Fruit fly (Drosophila melanogaster): ENCODE measurements around the gene MtnA.

Gene MtnA

dm6 chr3R:9808946-9809545 lies 24.9 kb upstream of the MtnA start, which contains the start of gene FBXO11 (continued):
- TF ChIP-seq gce (GFP tag; IDR thresholded peaks at IDR 0.05) (no peak), dmrt11E (tag; optimal IDR thresholded peaks at IDR 0.05) (no peak), CG34224 (GFP tag; IDR thresholded peaks at IDR 0.05; ENCODE audit: partially characterized antibody) (peak; percentile 16; the same call in 1 of the 3 replicates), Camta (GFP tag; optimal IDR thresholded peaks at IDR 0.05) (no peak), CG1832 (GFP tag; optimal IDR thresholded peaks at IDR 0.05) (peak; percentile 93), dysf (GFP tag; IDR thresholded peaks at IDR 0.05) (no peak), cato (GFP tag; optimal IDR thresholded peaks at IDR 0.05; ENCODE audit: borderline replicate concordance) (no peak), Dref (GFP tag; IDR thresholded peaks at IDR 0.05) (peak; percentile 83), Nf-YB (GFP tag; optimal IDR thresholded peaks at IDR 0.05) (peak; percentile 72), CG34376 (GFP tag; optimal IDR thresholded peaks at IDR 0.05) (no peak), Oaz (GFP tag; IDR thresholded peaks at IDR 0.05) (no peak), Ravus (GFP tag; IDR thresholded peaks at IDR 0.05) (no peak), CG31224 (GFP tag; IDR thresholded peaks at IDR 0.05) (no peak), Max (GFP tag; optimal IDR thresholded peaks at IDR 0.05) (peak; percentile 29), CG13894 (tag; optimal IDR thresholded peaks at IDR 0.05) (no peak), CG7556 (GFP tag; optimal IDR thresholded peaks at IDR 0.05) (no peak), CG33557 (GFP tag; optimal IDR thresholded peaks at IDR 0.05) (no peak), ac (GFP tag; optimal IDR thresholded peaks at IDR 0.05) (no peak), D (optimal IDR thresholded peaks at IDR 0.05) (peak; percentile 96), D (GFP tag; optimal IDR thresholded peaks at IDR 0.05) (peak; percentile 61), pb (GFP tag; optimal IDR thresholded peaks at IDR 0.05) (no peak), zfh2 (GFP tag; optimal IDR thresholded peaks at IDR 0.05) (no peak), CG9215 (GFP tag; IDR thresholded peaks at IDR 0.05) (no peak), CG42726 (GFP tag; IDR thresholded peaks at IDR 0.05; ENCODE audit: partially characterized antibody) (no peak), bab2 (GFP tag; optimal IDR thresholded peaks at IDR 0.05) (no peak), CG8924 (tag; optimal IDR thresholded peaks at IDR 0.05) (peak; percentile 89), CG7928 (GFP tag; optimal IDR thresholded peaks at IDR 0.05) (no peak), CG9437 (GFP tag; optimal IDR thresholded peaks at IDR 0.05) (no peak), peb (GFP tag; IDR thresholded peaks at IDR 0.05) (no peak), CG10209 (GFP tag; optimal IDR thresholded peaks at IDR 0.05) (no peak), CG10274 (GFP tag; optimal IDR thresholded peaks at IDR 0.05) (no peak), kni (GFP tag; optimal IDR thresholded peaks at IDR 0.05) (no peak), CG6683 (GFP tag; optimal IDR thresholded peaks at IDR 0.05) (no peak), CG2889 (GFP tag; IDR thresholded peaks at IDR 0.05) (no peak), nmo (GFP tag; optimal IDR thresholded peaks at IDR 0.05) (peak; percentile 52), CG12391 (tag; optimal IDR thresholded peaks at IDR 0.05) (peak; percentile 12), gro (GFP tag; optimal IDR thresholded peaks at IDR 0.05) (peak; percentile 62), emc (GFP tag; optimal IDR thresholded peaks at IDR 0.05) (no peak), Bgb (GFP tag; IDR thresholded peaks at IDR 0.05; ENCODE audit: partially characterized antibody) (peak; percentile 33; the same call in 1 of the 2 replicates), so (GFP tag; IDR thresholded peaks at IDR 0.05) (no peak), CG10979 (tag; optimal IDR thresholded peaks at IDR 0.05) (no peak), CG4328 (GFP tag; optimal IDR thresholded peaks at IDR 0.05) (no peak), CG4424 (GFP tag; optimal IDR thresholded peaks at IDR 0.05) (no peak), CG9727 (GFP tag; optimal IDR thresholded peaks at IDR 0.05) (peak; percentile 2), her (GFP tag; optimal IDR thresholded peaks at IDR 0.05) (peak; percentile 1), gt (GFP tag; IDR thresholded peaks at IDR 0.05) (no peak), CG3995 (GFP tag; optimal IDR thresholded peaks at IDR 0.05) (no peak), H15 (GFP tag; IDR thresholded peaks at IDR 0.05) (no peak), CG2116 (GFP tag; optimal IDR thresholded peaks at IDR 0.05) (peak; percentile 67), CG32767 (GFP tag; IDR thresholded peaks at IDR 0.05) (no peak), kah (GFP tag; optimal IDR thresholded peaks at IDR 0.05) (peak; percentile 66)
